Worm (Caenorhabditis elegans): Measurements from ENCODE around the gene ndx-3.
"Not testable (repeated sequence)": the region's sequence is repeated elsewhere in the genome, so short reads cannot be mapped to it uniquely, and the experiment has no call there.

The ndx-3 gene

DNA sequence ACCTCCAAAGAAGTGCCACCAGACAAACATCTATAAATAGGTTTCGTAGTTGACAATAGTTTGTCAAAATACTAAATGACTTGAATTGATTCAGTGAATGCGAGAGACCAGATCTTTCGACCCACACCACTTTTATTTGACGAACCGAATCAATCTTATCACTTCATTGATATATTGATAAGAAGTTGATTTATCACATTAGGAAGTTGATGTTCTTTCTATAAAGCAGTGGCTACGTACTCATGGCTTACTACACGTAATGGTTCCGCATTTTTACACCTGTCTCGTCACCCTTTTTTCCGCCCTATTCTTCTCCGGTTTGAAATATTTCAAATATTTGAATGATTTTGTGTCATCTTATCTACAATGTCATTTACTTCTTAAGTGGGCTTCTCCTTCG, 32.8 kb upstream of the ndx-3 start:
- TF ChIP-seq T22C8.4 (GFP tag; IDR thresholded peaks at IDR 0.05), result no peak
- no peak for TF ChIP-seq cog-1 (tag; optimal IDR thresholded peaks at IDR 0.05)
- TF ChIP-seq flt-1 (GFP tag; IDR thresholded peaks at IDR 0.05), result no peak
- TF ChIP-seq tab-1 (GFP tag; IDR thresholded peaks at IDR 0.05), result no peak
- TF ChIP-seq ztf-23 (GFP tag; IDR thresholded peaks at IDR 0.05), result no peak
- no peak for TF ChIP-seq med-1 (GFP tag; optimal IDR thresholded peaks at IDR 0.05; ENCODE audit: insufficient read depth)
- TF ChIP-seq ztf-29 (GFP tag; IDR thresholded peaks at IDR 0.05), result no peak
- no peak for TF ChIP-seq ref-1 (GFP tag; conservative IDR thresholded peaks at IDR 0.05)
- TF ChIP-seq klf-2 (GFP tag; conservative IDR thresholded peaks at IDR 0.05), result no peak

DNA sequence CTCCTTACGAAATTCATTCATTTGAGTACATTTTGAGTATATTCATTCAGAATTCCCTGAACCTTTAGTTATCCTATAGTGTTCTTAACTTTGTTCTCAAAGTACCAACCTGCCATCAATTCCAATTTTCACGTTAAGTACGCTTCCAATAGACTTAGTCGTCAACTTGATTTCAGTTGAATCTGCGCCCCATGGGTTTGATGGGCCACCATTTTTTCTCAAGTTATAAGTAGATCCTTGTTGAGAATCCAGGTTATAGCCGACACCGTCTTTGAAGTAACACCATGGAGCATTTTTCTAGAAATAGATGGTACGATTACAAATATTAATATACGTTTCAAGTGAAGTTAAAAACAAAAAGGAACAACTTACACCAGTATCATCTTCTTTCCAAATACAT, 28.7 kb upstream of the ndx-3 start:
- TF ChIP-seq ref-1 (GFP tag; conservative IDR thresholded peaks at IDR 0.05) (no peak), med-1 (GFP tag; optimal IDR thresholded peaks at IDR 0.05; ENCODE audit: insufficient read depth) (no peak), ztf-29 (GFP tag; IDR thresholded peaks at IDR 0.05) (no peak), tab-1 (GFP tag; IDR thresholded peaks at IDR 0.05) (no peak), cog-1 (tag; optimal IDR thresholded peaks at IDR 0.05) (no peak), klf-2 (GFP tag; conservative IDR thresholded peaks at IDR 0.05) (no peak), flt-1 (GFP tag; IDR thresholded peaks at IDR 0.05) (no peak), T22C8.4 (GFP tag; IDR thresholded peaks at IDR 0.05) (no peak), ztf-23 (GFP tag; IDR thresholded peaks at IDR 0.05) (no peak)

DNA sequence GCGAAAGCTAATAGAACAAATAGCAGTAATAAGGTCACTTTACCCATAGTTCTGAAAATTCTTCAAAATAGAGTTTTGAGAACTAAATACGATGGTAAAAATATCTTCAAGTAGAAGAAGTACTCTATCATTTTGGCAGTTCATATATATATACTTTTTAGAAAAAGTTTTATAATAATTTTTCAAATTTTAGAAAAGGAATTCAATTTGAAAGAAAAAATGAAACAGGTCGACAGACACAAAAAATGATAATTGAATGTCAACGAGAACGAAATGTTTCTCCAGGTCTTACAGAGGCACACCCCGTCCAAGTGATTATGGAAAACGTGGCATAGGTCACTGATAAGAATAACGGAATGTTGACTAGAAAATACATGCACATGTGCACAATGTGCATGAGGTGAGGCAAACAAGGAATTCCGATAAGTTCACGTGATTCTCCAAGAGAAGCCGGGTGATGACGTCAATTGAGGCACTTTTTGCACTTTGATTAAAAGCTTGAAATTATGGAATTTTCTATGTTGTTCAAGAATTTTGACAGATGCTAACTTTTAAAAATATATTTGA, 28.1 kb upstream of the ndx-3 start, which contains the start of gene aagr-2:
aagr-2 (minus strand) TSS at position 51 of the 567 bp plus-strand sequence.
- TF ChIP-seq ztf-23 (GFP tag; IDR thresholded peaks at IDR 0.05), result no peak
- no peak for TF ChIP-seq ref-1 (GFP tag; conservative IDR thresholded peaks at IDR 0.05)
- TF ChIP-seq tab-1 (GFP tag; IDR thresholded peaks at IDR 0.05), result no peak
- TF ChIP-seq cog-1 (tag; optimal IDR thresholded peaks at IDR 0.05), result no peak
- TF ChIP-seq ztf-29 (GFP tag; IDR thresholded peaks at IDR 0.05), result no peak
- no peak for TF ChIP-seq med-1 (GFP tag; optimal IDR thresholded peaks at IDR 0.05; ENCODE audit: insufficient read depth)
- no peak for TF ChIP-seq flt-1 (GFP tag; IDR thresholded peaks at IDR 0.05)
- TF ChIP-seq T22C8.4 (GFP tag; IDR thresholded peaks at IDR 0.05), result no peak
- no peak for TF ChIP-seq klf-2 (GFP tag; conservative IDR thresholded peaks at IDR 0.05)

DNA sequence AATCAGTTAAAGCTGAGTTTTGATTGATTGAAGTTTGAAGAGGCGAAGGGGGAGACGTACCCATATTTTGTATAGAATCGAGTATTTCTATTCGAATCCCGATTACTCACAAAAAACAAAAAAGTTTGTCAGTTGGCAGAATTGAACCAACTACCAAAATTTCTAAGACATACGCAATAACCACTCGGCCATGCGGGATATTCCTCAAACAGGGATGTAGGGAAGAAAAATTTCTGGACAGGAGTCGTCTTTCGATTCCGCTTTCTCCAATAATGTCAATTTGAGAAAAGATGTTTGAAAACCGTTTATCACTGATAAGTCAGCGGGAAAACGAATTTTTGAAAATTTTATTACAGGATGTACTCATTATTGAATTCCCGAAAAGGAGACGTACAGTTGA, 25.0 kb upstream of the ndx-3 start:
- TF ChIP-seq flt-1 (GFP tag; IDR thresholded peaks at IDR 0.05) (peak; percentile 75), ref-1 (GFP tag; conservative IDR thresholded peaks at IDR 0.05) (peak; percentile 49; the same call in 1 of the 2 replicates), tab-1 (GFP tag; IDR thresholded peaks at IDR 0.05) (peak; percentile 77; the same call in 1 of the 2 replicates)

DNA sequence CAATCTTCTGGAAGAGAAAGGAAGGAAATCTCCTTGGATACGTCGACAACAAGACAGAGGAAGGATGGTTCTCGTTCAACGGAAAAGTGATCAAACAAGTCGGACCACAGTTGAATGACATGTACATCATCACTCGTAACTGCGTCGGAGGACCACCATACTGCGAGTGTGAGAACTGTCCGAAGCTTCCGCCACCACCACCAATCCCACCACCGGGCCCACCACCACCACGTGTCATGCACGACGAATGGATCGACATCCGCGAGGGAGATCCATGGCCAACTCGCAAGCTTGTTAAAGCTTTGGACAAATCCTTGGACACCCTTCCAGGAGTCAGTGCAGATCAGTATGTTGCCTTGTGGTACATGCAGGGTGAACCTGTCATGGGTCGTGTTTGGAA, 22.1 kb upstream of the ndx-3 start:
- 0 out of 2 replicates have a peak, but pooled peaks have one; percentile 25 for TF ChIP-seq ztf-23 (GFP tag; IDR thresholded peaks at IDR 0.05)
- TF ChIP-seq T22C8.4 (GFP tag; IDR thresholded peaks at IDR 0.05), result no peak
- TF ChIP-seq med-1 (GFP tag; optimal IDR thresholded peaks at IDR 0.05; ENCODE audit: insufficient read depth), result no peak
- TF ChIP-seq ztf-29 (GFP tag; IDR thresholded peaks at IDR 0.05), result no peak
- TF ChIP-seq tab-1 (GFP tag; IDR thresholded peaks at IDR 0.05), result no peak
- no peak for TF ChIP-seq cog-1 (tag; optimal IDR thresholded peaks at IDR 0.05)

DNA sequence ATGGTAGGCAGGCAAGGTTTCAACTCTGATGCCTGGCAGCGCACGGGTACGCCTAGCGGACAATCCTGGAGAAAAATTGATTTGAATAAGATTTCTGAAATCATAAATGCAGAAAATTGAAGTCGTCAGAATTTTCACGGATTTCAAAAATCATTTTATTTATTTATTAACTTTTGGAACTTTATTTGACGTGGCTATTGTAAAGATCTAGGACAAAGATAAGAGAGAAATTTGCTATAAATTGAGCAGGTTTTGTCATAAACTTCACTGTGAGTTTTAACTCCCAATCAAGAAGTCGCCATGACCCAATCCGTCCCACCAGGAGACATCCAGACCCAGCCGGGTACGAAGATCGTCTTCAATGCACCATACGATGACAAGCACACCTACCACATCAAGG, 20.7 kb upstream of the ndx-3 start, which contains the start of gene msp-152:
msp-152 (plus strand) TSS at position 301 of the 400 bp plus-strand sequence.
- TF ChIP-seq T22C8.4, ztf-29, flt-1 (GFP tag; IDR thresholded peaks at IDR 0.05): not testable (repeated sequence)

DNA sequence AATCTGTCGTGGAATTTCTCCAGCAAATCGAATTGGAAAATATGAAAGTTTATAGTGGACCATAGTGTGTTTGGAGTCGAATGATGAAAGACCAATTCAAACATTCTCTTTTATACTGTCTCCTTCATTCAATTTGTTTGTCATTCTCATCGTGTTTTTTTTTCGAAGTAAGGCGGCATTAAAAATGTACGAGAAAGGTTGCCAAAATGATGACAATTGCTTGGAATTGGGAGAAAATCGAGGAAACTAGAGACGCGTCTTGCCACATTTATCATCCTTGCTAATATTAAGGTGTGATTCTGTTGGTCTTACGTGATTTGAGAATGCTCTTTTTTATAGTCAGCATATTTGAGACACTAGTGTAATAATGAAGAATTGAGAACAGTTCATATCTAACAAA, 18.4 kb upstream of the ndx-3 start, which contains the start of gene gst-30:
gst-30 (minus strand) TSS at position 101 of the 400 bp plus-strand sequence.
- no peak for TF ChIP-seq tab-1 (GFP tag; IDR thresholded peaks at IDR 0.05)
- TF ChIP-seq ref-1 (GFP tag; conservative IDR thresholded peaks at IDR 0.05), result no peak
- TF ChIP-seq flt-1 (GFP tag; IDR thresholded peaks at IDR 0.05), result no peak
- no peak for TF ChIP-seq klf-2 (GFP tag; conservative IDR thresholded peaks at IDR 0.05)
- TF ChIP-seq ztf-29 (GFP tag; IDR thresholded peaks at IDR 0.05), result no peak
- TF ChIP-seq med-1 (GFP tag; optimal IDR thresholded peaks at IDR 0.05; ENCODE audit: insufficient read depth), result no peak
- no peak for TF ChIP-seq T22C8.4 (GFP tag; IDR thresholded peaks at IDR 0.05)
- TF ChIP-seq ztf-23 (GFP tag; IDR thresholded peaks at IDR 0.05), result no peak
- no peak for TF ChIP-seq cog-1 (tag; optimal IDR thresholded peaks at IDR 0.05)

DNA sequence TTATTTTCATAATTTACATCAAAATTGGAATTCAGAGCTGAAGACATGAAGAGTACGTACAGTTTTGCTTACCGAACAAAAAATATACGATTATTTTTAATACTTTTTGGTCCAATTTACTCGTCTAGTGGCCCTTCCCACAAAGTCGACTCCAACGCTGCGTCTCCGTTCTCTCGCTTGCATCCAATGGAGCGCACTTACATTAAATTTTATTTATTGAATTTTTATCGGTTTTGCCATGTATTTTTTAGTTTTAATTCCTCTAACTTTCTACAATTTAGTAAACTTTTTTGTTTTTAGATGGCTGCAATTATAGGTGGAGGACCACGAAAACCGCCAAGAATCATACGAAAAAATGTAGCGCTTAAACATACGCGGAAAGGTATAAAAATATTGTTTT, 17.9 kb upstream of the ndx-3 start, which contains the start of gene ZK546.5:
ZK546.5 (plus strand) TSS at position 301 of the 400 bp plus-strand sequence.
- TF ChIP-seq cog-1 (tag; optimal IDR thresholded peaks at IDR 0.05), result no peak

DNA sequence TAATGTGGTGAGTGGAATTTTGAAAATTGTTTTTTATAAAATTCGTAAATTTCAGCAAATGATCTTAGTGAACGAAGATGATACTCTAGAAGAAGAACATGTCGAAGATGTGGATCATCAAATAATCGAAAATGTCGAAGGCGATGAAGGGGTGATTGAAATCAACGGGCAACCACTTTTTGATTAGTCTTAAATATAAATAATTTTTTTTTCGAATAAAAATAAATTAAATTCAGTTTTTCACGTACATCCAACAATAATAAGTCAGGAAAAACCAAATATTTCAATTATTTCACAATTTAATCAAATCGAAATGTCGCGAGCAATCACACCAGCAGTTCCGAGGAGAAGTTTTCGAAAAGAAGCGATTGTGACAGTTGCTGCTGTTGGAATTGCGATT, 15.6 kb upstream of the ndx-3 start, which contains the start of gene ZK546.4:
ZK546.4 (plus strand) TSS at position 301 of the 400 bp plus-strand sequence.
- TF ChIP-seq med-1 (GFP tag; optimal IDR thresholded peaks at IDR 0.05; ENCODE audit: insufficient read depth) (no peak), T22C8.4 (GFP tag; IDR thresholded peaks at IDR 0.05) (no peak), ztf-23 (GFP tag; IDR thresholded peaks at IDR 0.05) (no peak), tab-1 (GFP tag; IDR thresholded peaks at IDR 0.05) (no peak), cog-1 (tag; optimal IDR thresholded peaks at IDR 0.05) (no peak), flt-1 (GFP tag; IDR thresholded peaks at IDR 0.05) (no peak), klf-2 (GFP tag; conservative IDR thresholded peaks at IDR 0.05) (no peak), ztf-29 (GFP tag; IDR thresholded peaks at IDR 0.05) (no peak), ref-1 (GFP tag; conservative IDR thresholded peaks at IDR 0.05) (no peak)

DNA sequence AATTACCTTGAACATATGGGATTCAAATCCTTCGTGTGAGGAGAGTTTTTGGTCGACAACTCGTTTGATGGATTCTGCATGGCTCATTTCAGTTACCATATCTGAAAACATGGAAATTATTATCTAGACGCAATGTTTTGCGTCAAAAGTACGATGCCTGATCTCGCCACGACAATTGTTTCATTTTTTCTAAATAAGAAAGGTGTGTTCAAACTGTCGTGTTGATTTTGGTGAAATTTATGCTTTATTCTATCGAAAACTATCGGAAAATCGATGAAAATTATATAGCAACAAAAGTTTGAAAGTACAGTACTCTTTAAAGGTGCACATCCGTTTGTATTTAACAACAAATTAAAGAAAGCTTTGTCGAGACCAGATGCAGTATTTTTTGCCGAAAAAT, 12.3 kb upstream of the ndx-3 start, which contains the start of gene cblc-1:
cblc-1 (minus strand) TSS at position 101 of the 400 bp plus-strand sequence.
- no peak for TF ChIP-seq ref-1 (GFP tag; conservative IDR thresholded peaks at IDR 0.05)
- no peak for TF ChIP-seq T22C8.4 (GFP tag; IDR thresholded peaks at IDR 0.05)
- TF ChIP-seq tab-1 (GFP tag; IDR thresholded peaks at IDR 0.05), result no peak
- no peak for TF ChIP-seq flt-1 (GFP tag; IDR thresholded peaks at IDR 0.05)
- TF ChIP-seq med-1 (GFP tag; optimal IDR thresholded peaks at IDR 0.05; ENCODE audit: insufficient read depth), result no peak
- no peak for TF ChIP-seq cog-1 (tag; optimal IDR thresholded peaks at IDR 0.05)
- TF ChIP-seq klf-2 (GFP tag; conservative IDR thresholded peaks at IDR 0.05), result no peak

Data from whole organism, midembryonic.